Worm (Caenorhabditis elegans) whole organism, young adult: ENCODE results near the gene unc-79.

ENCODE experiments used
- ceh-100 ChIP-seq: fragments of 200-800 bp; sonication (Bioruptor generic); IDR thresholded peaks from 2 replicates; pipeline ENCODE4 v1.3.6; 2022; ENCODE audit warnings: missing genetic modification reagents, missing genetic modification characterization, missing compliant biosample characterization
- efl-1 ChIP-seq: fragments of 150-350 bp; optimal IDR thresholded peaks from 2 replicates; lab custom pipeline; 2014; ENCODE audit warnings: missing biosample characterization, missing genetic modification reagents, missing genetic modification characterization
- madf-10 ChIP-seq: sonication (generic microtip); optimal IDR thresholded peaks from 2 replicates; lab custom pipeline; 2016; ENCODE audit warnings: mild to moderate bottlenecking, missing genetic modification characterization, missing compliant biosample characterization
- nfya-1 ChIP-seq: sonication (generic microtip); optimal IDR thresholded peaks from 2 replicates; lab custom pipeline; 2017; ENCODE audit warnings: antibody characterized with exemption, missing compliant biosample characterization, missing genetic modification characterization, borderline replicate concordance; ENCODE audit not compliant: insufficient read depth
- nhr-179 ChIP-seq: sonication (generic microtip); optimal IDR thresholded peaks from 2 replicates; lab custom pipeline; 2016; ENCODE audit warnings: mild to moderate bottlenecking, missing genetic modification characterization, missing compliant biosample characterization
- pha-4 ChIP-seq: fragments of 150-350 bp; sonication (generic microtip); optimal IDR thresholded peaks from 2 replicates; lab custom pipeline; 2014; ENCODE audit warnings: missing biosample characterization, missing genetic modification reagents, missing genetic modification characterization
- rcor-1 ChIP-seq: fragments of 200-800 bp; sonication (Bioruptor generic); IDR thresholded peaks from 2 replicates; pipeline ENCODE4 v1.3.6; 2022; ENCODE audit warnings: missing genetic modification reagents, missing genetic modification characterization, missing compliant biosample characterization
- sea-2 ChIP-seq: fragments of 200-800 bp; sonication (Bioruptor generic); IDR thresholded peaks from 2 replicates; pipeline ENCODE4 v1.3.6; 2022; ENCODE audit warnings: missing genetic modification characterization, missing compliant biosample characterization
- unc-62 ChIP-seq: fragments of 150-350 bp; optimal IDR thresholded peaks from 2 replicates; lab custom pipeline; 2014; ENCODE audit warnings: missing biosample characterization, missing genetic modification reagents, missing genetic modification characterization
- ztf-22 ChIP-seq: fragments of 200-800 bp; sonication (Bioruptor generic); optimal IDR thresholded peaks from 2 replicates; lab custom pipeline; 2018; ENCODE audit warnings: mild to moderate bottlenecking, missing genetic modification characterization, moderate library complexity, missing compliant biosample characterization
- ztf-26 ChIP-seq: sonication (generic microtip); optimal IDR thresholded peaks from 2 replicates; lab custom pipeline; 2017; ENCODE audit warnings: missing genetic modification characterization, missing compliant biosample characterization

DNA sequence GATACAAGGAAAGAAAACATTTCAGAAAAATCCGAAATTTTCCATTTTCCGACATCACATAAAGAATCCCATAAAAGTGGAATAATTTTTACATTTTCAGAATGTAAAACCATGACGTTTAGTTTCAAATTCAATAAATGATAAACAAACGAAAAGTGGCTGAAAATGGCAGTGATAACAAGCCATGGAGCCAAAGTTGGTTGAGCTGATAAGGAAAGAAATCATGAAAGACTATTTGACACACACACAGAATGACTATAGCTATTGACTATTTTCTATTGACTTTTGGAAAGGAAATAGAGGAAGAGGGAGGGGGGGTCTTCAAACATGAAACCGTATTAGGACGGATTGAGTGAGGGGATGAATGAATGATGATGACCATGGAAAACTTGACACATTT lies 26.7 kb upstream of the unc-79 start:
- TF ChIP-seq ztf-26 (tag; lab: Kevin White, UChicago) = no peak
- TF ChIP-seq nfya-1 (tag; lab: Kevin White, UChicago) = no peak
- TF ChIP-seq madf-10 (tag; lab: Kevin White, UChicago) = no peak
- TF ChIP-seq efl-1 (GFP tag; lab: Kevin White, UChicago) = no peak
- TF ChIP-seq ztf-22 (GFP tag; lab: Kevin White, UChicago) = no peak
- TF ChIP-seq ceh-100 = no peak
- no peak for TF ChIP-seq rcor-1 (GFP tag; lab: Robert Waterston, UW)
- no peak for TF ChIP-seq nhr-179
- no peak for TF ChIP-seq unc-62 (GFP tag; lab: Kevin White, UChicago)
- TF ChIP-seq sea-2 (GFP tag; lab: Robert Waterston, UW) = no peak
- no peak for TF ChIP-seq pha-4 (tag; lab: Kevin White, UChicago)
